Worm (Caenorhabditis elegans): Measurements from ENCODE around the gene cutl-29.

- TF ChIP-seq nhr-232 (tag; optimal IDR thresholded peaks at IDR 0.05) (no peak), tbx-2 (tag; optimal IDR thresholded peaks at IDR 0.05) (no peak), pat-9 (tag; optimal IDR thresholded peaks at IDR 0.05) (no peak), npax-4 (tag; optimal IDR thresholded peaks at IDR 0.05) (no peak), ets-4 (tag; optimal IDR thresholded peaks at IDR 0.05) (no peak), ama-1 (optimal IDR thresholded peaks at IDR 0.05) (no peak), ceh-2 (tag; optimal IDR thresholded peaks at IDR 0.05) (no peak), syd-9 (tag; optimal IDR thresholded peaks at IDR 0.05) (no peak), unc-55 (GFP tag; optimal IDR thresholded peaks at IDR 0.05) (no peak), unc-86 (tag; optimal IDR thresholded peaks at IDR 0.05) (no peak), fkh-10 (GFP tag; optimal IDR thresholded peaks at IDR 0.05) (no peak), fax-1 (tag; optimal IDR thresholded peaks at IDR 0.05) (no peak)
Observed at ce11 chrX:8299554-8299953, 28.7 kb upstream of the cutl-29 start, which contains the start of gene ced-13.

All from whole organism, late embryonic.